Fruit fly (Drosophila melanogaster): ENCODE data around the gene U2af50.

DNA sequence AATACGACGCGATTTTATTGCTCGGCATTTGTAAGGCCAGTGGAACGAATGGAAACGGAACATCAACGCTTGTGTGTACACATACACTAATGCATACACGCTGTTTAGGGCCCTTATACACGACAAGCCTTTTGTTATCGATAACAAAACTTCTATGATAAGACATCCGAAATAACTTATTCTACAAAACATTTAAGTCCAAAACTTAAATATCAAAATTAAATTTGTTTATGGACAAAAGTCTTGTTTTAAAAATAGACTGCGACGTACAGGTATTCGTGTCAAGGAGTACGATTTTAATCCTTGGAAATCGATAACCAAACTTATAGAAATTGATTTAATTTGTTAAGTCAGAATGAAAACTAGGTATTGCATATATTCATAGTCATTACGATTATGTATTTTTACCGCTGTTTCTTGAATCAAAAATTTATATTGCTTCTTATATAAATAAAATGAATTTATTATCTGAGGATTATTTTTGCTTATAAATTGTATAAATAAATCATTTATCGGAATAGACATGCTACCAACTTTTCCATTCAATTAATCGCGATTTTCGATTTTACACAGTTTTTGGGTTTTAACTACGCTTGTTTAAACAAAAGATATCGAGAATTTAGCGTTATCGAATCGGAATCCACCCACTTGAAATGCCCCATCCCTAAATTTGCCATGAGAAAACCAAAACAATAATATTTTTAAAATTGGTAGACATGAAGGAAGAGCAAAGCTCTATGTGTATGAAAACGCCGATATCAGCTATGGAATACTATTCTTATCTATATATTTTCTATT lies 45.6 kb downstream of the U2af50 start, which contains the start of the genes CG9915 and SWIP:
- TF ChIP-seq Crg-1 (GFP tag; optimal IDR thresholded peaks at IDR 0.05) (peak; percentile 4), Mnt (GFP tag; optimal IDR thresholded peaks at IDR 0.05) (no peak), toe (GFP tag; optimal IDR thresholded peaks at IDR 0.05) (no peak), CG14711 (tag; optimal IDR thresholded peaks at IDR 0.05) (peak; percentile 14), kay (GFP tag; ENCODE audit: borderline replicate concordance) (peak; percentile 55), cnc (optimal IDR thresholded peaks at IDR 0.05) (no peak), CG5204 (GFP tag; optimal IDR thresholded peaks at IDR 0.05) (no peak), CG7101 (tag; optimal IDR thresholded peaks at IDR 0.05) (peak; percentile 1), CG12768 (GFP tag; optimal IDR thresholded peaks at IDR 0.05) (no peak), CG7045 (GFP tag; optimal IDR thresholded peaks at IDR 0.05) (no peak), CG11617 (GFP tag; optimal IDR thresholded peaks at IDR 0.05) (peak; percentile 43), Clk (GFP tag; optimal IDR thresholded peaks at IDR 0.05) (no peak)
